Worm (Caenorhabditis elegans) whole organism, L4 larva: ENCODE results near the gene nsph-1.1.

Source experiments
- D1046.2 ChIP-seq: fragments of 200-800 bp; sonication (Bioruptor generic); IDR thresholded peaks from 2 replicates; pipeline ENCODE4 v1.3.6; 2022; ENCODE audit warnings: missing genetic modification characterization, missing compliant biosample characterization
- F44E2.7 ChIP-seq: fragments of 200-800 bp; sonication (Bioruptor generic); IDR thresholded peaks from 2 replicates; pipeline ENCODE4 v2.1.2; 2022; ENCODE audit warnings: missing genetic modification characterization, missing compliant biosample characterization
- F49E8.2 ChIP-seq: sonication (generic microtip); optimal IDR thresholded peaks from 2 replicates; lab custom pipeline; 2016; ENCODE audit warnings: missing compliant biosample characterization, mild to moderate bottlenecking, missing genetic modification characterization, borderline replicate concordance
- R02D3.7 ChIP-seq: fragments of 150-350 bp; sonication (generic microtip); optimal IDR thresholded peaks from 3 replicates; lab custom pipeline; 2014; ENCODE audit warnings: missing biosample characterization, missing genetic modification characterization
- T26A8.4 ChIP-seq: fragments of 200-800 bp; sonication (Bioruptor generic); IDR thresholded peaks from 2 replicates; pipeline ENCODE4 v1.3.6; 2022; ENCODE audit warnings: missing genetic modification characterization, missing compliant biosample characterization
- Y105C5A.15 ChIP-seq: fragments of 200-800 bp; sonication (Bioruptor generic); IDR thresholded peaks from 2 replicates; pipeline ENCODE4 v1.3.6; 2022; ENCODE audit warnings: missing genetic modification characterization, missing compliant biosample characterization
- Y48G9A.11 ChIP-seq: fragments of 200-800 bp; sonication (Bioruptor generic); IDR thresholded peaks from 2 replicates; pipeline ENCODE4 v1.3.6; 2022; ENCODE audit warnings: missing genetic modification reagents, missing genetic modification characterization, missing compliant biosample characterization
- Y5F2A.4 ChIP-seq: fragments of 200-800 bp; sonication (Bioruptor generic); optimal IDR thresholded peaks from 2 replicates; lab custom pipeline; 2018; ENCODE audit warnings: mild to moderate bottlenecking, missing genetic modification characterization, missing compliant biosample characterization
- Y75B8A.6 ChIP-seq: fragments of 200-800 bp; sonication (Bioruptor generic); IDR thresholded peaks from 2 replicates; pipeline ENCODE4 v1.3.6; 2022; ENCODE audit warnings: missing genetic modification reagents, missing genetic modification characterization, missing compliant biosample characterization
- ZK546.5 ChIP-seq, 2 experiments: sonication (generic microtip); optimal IDR thresholded peaks; 2 replicates each; lab custom pipeline; 2017; ENCODE audit warnings: missing biosample characterization in 2 of 2, missing genetic modification characterization in 2 of 2
- aha-1 ChIP-seq: fragments of 150-350 bp; peaks from one replicate; lab custom pipeline; 2014; ENCODE audit warnings: missing biosample characterization, missing genetic modification characterization
- aly-2 ChIP-seq: sonication (generic microtip); optimal IDR thresholded peaks from 2 replicates; lab custom pipeline; 2018; ENCODE audit warnings: missing biosample characterization, missing genetic modification characterization
- ceh-20 ChIP-seq: fragments of 200-800 bp; sonication (Bioruptor generic); IDR thresholded peaks from 2 replicates; pipeline ENCODE4 v1.3.6; 2022; ENCODE audit warnings: missing genetic modification reagents, missing genetic modification characterization, missing compliant biosample characterization
- ceh-32 ChIP-seq: sonication (generic microtip); optimal IDR thresholded peaks from 2 replicates; lab custom pipeline; 2016; ENCODE audit warnings: mild to moderate bottlenecking, missing genetic modification characterization, missing compliant biosample characterization; ENCODE audit not compliant: poor library complexity
- ceh-44 ChIP-seq: fragments of 200-800 bp; sonication (Bioruptor generic); IDR thresholded peaks from 2 replicates; pipeline ENCODE4 v1.3.6; 2022; ENCODE audit warnings: missing genetic modification reagents, missing genetic modification characterization, missing compliant biosample characterization
- ceh-62 ChIP-seq: sonication (generic microtip); optimal IDR thresholded peaks from 2 replicates; lab custom pipeline; 2017; ENCODE audit warnings: missing biosample characterization, missing genetic modification characterization
- ceh-82 ChIP-seq: sonication (generic microtip); optimal IDR thresholded peaks from 2 replicates; lab custom pipeline; 2017; ENCODE audit warnings: missing biosample characterization, missing genetic modification characterization
- ces-1 ChIP-seq: fragments of 150-350 bp; sonication (generic microtip); optimal IDR thresholded peaks from 4 replicates; lab custom pipeline; 2014; ENCODE audit warnings: missing biosample characterization, missing genetic modification reagents, missing genetic modification characterization
- ctbp-1 ChIP-seq: fragments of 200-800 bp; sonication (Bioruptor generic); IDR thresholded peaks from 2 replicates; pipeline ENCODE4 v1.3.6; 2022; ENCODE audit warnings: missing genetic modification reagents, missing genetic modification characterization, missing compliant biosample characterization
- daf-12 ChIP-seq: fragments of 150-350 bp; optimal IDR thresholded peaks from 2 replicates; lab custom pipeline; 2014; ENCODE audit warnings: missing biosample characterization, missing genetic modification reagents, missing genetic modification characterization
- daf-16 ChIP-seq, 3 experiments: sonication (generic microtip); optimal IDR thresholded peaks; 2 replicates each; lab custom pipeline; 2016 to 2017; ENCODE audit warnings: missing genetic modification characterization in 3 of 3, missing genetic modification reagents in 3 of 3, mild to moderate bottlenecking in 2 of 3, missing compliant biosample characterization in 2 of 3, missing biosample characterization in 1 of 3, moderate library complexity in 1 of 3
- daf-8 ChIP-seq: fragments of 200-800 bp; sonication (Bioruptor generic); IDR thresholded peaks from 2 replicates; pipeline ENCODE4 v1.3.6; 2022; ENCODE audit warnings: missing genetic modification characterization, missing compliant biosample characterization
- dmd-6 ChIP-seq: fragments of 200-800 bp; sonication (Bioruptor generic); IDR thresholded peaks from 2 replicates; pipeline ENCODE4 v1.3.6; 2022; ENCODE audit warnings: missing genetic modification reagents, missing genetic modification characterization, missing compliant biosample characterization
- egl-27 ChIP-seq: sonication (generic microtip); optimal IDR thresholded peaks from 3 replicates; lab custom pipeline; 2017; ENCODE audit warnings: missing biosample characterization, missing genetic modification reagents, missing genetic modification characterization
- egl-43 ChIP-seq: fragments of 200-800 bp; sonication (Bioruptor generic); IDR thresholded peaks from 2 replicates; pipeline ENCODE4 v1.3.6; 2022; ENCODE audit warnings: missing genetic modification reagents, missing genetic modification characterization, missing compliant biosample characterization
- fos-1 ChIP-seq: fragments of 150-350 bp; optimal IDR thresholded peaks from 2 replicates; lab custom pipeline; 2014; ENCODE audit warnings: missing biosample characterization, missing genetic modification characterization
- gei-8 ChIP-seq: fragments of 200-800 bp; sonication (Bioruptor generic); optimal IDR thresholded peaks from 2 replicates; lab custom pipeline; 2018; ENCODE audit warnings: mild to moderate bottlenecking, missing genetic modification characterization, missing compliant biosample characterization
- hif-1 ChIP-seq, 2 experiments: sonication (generic microtip); optimal IDR thresholded peaks; 2 replicates each; lab custom pipeline; 2016 to 2017; ENCODE audit warnings: missing compliant biosample characterization in 2 of 2, missing genetic modification characterization in 2 of 2, missing genetic modification reagents in 2 of 2, missing genotype in 2 of 2, mild to moderate bottlenecking in 1 of 2
- hlh-11 ChIP-seq: fragments of 200-800 bp; sonication (Bioruptor generic); optimal IDR thresholded peaks from 2 replicates; lab custom pipeline; 2018; ENCODE audit warnings: mild to moderate bottlenecking, missing genetic modification characterization, missing compliant biosample characterization
- lim-7 ChIP-seq: fragments of 200-800 bp; sonication (Bioruptor generic); IDR thresholded peaks from 2 replicates; pipeline ENCODE4 v1.3.6; 2022; ENCODE audit warnings: missing genetic modification characterization, missing compliant biosample characterization
- lin-29 ChIP-seq: fragments of 200-800 bp; sonication (Bioruptor generic); IDR thresholded peaks from 2 replicates; pipeline ENCODE4 v1.3.6; 2022; ENCODE audit warnings: missing genetic modification reagents, missing genetic modification characterization, missing compliant biosample characterization
- lin-38 ChIP-seq: fragments of 200-800 bp; sonication (Bioruptor generic); IDR thresholded peaks from 2 replicates; pipeline ENCODE4 v1.3.6; 2022; ENCODE audit warnings: missing genetic modification reagents, missing genetic modification characterization, missing compliant biosample characterization
- lsy-2 ChIP-seq, 2 experiments: fragments of 150-350 bp in 1 of 2; sonication (generic microtip) in 1 of 2; optimal IDR thresholded peaks; 2 replicates each; lab custom pipeline; 2014 to 2017; ENCODE audit warnings: missing biosample characterization in 2 of 2, missing genetic modification characterization in 2 of 2
- madf-5 ChIP-seq, 2 experiments: fragments of 200-800 bp; sonication (Bioruptor generic); IDR thresholded peaks; 2 replicates each; pipeline ENCODE4 v1.3.6; 2022; ENCODE audit warnings: missing compliant biosample characterization in 2 of 2, missing genetic modification characterization in 2 of 2
- madf-9 ChIP-seq: fragments of 200-800 bp; sonication (Bioruptor generic); conservative IDR thresholded peaks from 2 replicates; pipeline ENCODE4 v1.3.6; 2022; ENCODE audit warnings: missing genetic modification reagents, missing genetic modification characterization, missing compliant biosample characterization
- mxl-3 ChIP-seq: fragments of 200-800 bp; sonication (Bioruptor generic); optimal IDR thresholded peaks from 2 replicates; lab custom pipeline; 2018; ENCODE audit warnings: mild to moderate bottlenecking, missing genetic modification characterization, missing compliant biosample characterization
- nhr-10 ChIP-seq: fragments of 150-350 bp; optimal IDR thresholded peaks from 2 replicates; lab custom pipeline; 2014; ENCODE audit warnings: missing biosample characterization, missing genetic modification characterization
- nhr-111 ChIP-seq: fragments of 200-800 bp; sonication (Bioruptor generic); optimal IDR thresholded peaks from 2 replicates; lab custom pipeline; 2018; ENCODE audit warnings: mild to moderate bottlenecking, missing genetic modification characterization, missing compliant biosample characterization
- nhr-28 ChIP-seq: fragments of 150-350 bp; optimal IDR thresholded peaks from 2 replicates; lab custom pipeline; 2014; ENCODE audit warnings: missing biosample characterization, missing genetic modification characterization
- nhr-41 ChIP-seq: fragments of 200-800 bp; sonication (Bioruptor generic); IDR thresholded peaks from 2 replicates; pipeline ENCODE4 v1.3.6; 2022; ENCODE audit warnings: missing genetic modification reagents, missing genetic modification characterization, missing compliant biosample characterization
- nhr-76 ChIP-seq: fragments of 150-350 bp; optimal IDR thresholded peaks from 2 replicates; lab custom pipeline; 2014; ENCODE audit warnings: missing biosample characterization, missing genetic modification characterization
- pha-4 ChIP-seq, 2 experiments: fragments of 150-350 bp in 1 of 2; fragments of 200-800 bp in 1 of 2; sonication (Bioruptor generic) in 1 of 2; IDR thresholded peaks in 1 of 2; optimal IDR thresholded peaks in 1 of 2; 2 replicates each; pipeline versions ENCODE4 v1.3.6 to Lab custom; 2014 to 2022; ENCODE audit warnings: missing genetic modification characterization in 2 of 2, missing genetic modification reagents in 2 of 2, missing biosample characterization in 1 of 2, missing compliant biosample characterization in 1 of 2
- saeg-2 ChIP-seq: fragments of 200-800 bp; sonication (Bioruptor generic); IDR thresholded peaks from 2 replicates; pipeline ENCODE4 v1.3.6; 2022; ENCODE audit warnings: missing genetic modification reagents, missing genetic modification characterization, missing compliant biosample characterization
- sdz-12 ChIP-seq: fragments of 200-800 bp; sonication (Bioruptor generic); optimal IDR thresholded peaks from 2 replicates; lab custom pipeline; 2018; ENCODE audit warnings: mild to moderate bottlenecking, missing genetic modification characterization, missing compliant biosample characterization
- skn-1 ChIP-seq: fragments of 150-350 bp; optimal IDR thresholded peaks from 2 replicates; lab custom pipeline; 2014; ENCODE audit warnings: missing biosample characterization, missing genetic modification characterization
- spr-1 ChIP-seq: sonication (generic microtip); optimal IDR thresholded peaks from 2 replicates; lab custom pipeline; 2016; ENCODE audit warnings: mild to moderate bottlenecking, missing genetic modification characterization, missing compliant biosample characterization
- tra-1 ChIP-seq: fragments of 200-800 bp; sonication (Bioruptor generic); IDR thresholded peaks from 2 replicates; pipeline ENCODE4 v1.3.6; 2022; ENCODE audit warnings: missing genetic modification reagents, missing genetic modification characterization, missing compliant biosample characterization
- unc-39 ChIP-seq: sonication (generic microtip); optimal IDR thresholded peaks from 2 replicates; lab custom pipeline; 2017; ENCODE audit warnings: missing biosample characterization, missing genetic modification characterization
- zag-1 ChIP-seq: fragments of 150-350 bp; optimal IDR thresholded peaks from 2 replicates; lab custom pipeline; 2014; ENCODE audit warnings: missing biosample characterization, missing genetic modification characterization
- ztf-11 ChIP-seq: fragments of 150-350 bp; optimal IDR thresholded peaks from 2 replicates; lab custom pipeline; 2014; ENCODE audit warnings: missing biosample characterization, missing genetic modification characterization
- ztf-7 ChIP-seq: fragments of 150-350 bp; optimal IDR thresholded peaks from 2 replicates; lab custom pipeline; 2014; ENCODE audit warnings: missing biosample characterization, missing genetic modification characterization

Gene nsph-1.1

ce11 chrII:8787376-8787775 lies 20.8 kb downstream of the nsph-1.1 start (continued):
- no peak for TF ChIP-seq ceh-44 (GFP tag; lab: Robert Waterston, UW)
- TF ChIP-seq fos-1 (tag; lab: Kevin White, UChicago), result no peak
- TF ChIP-seq nhr-10 (tag; lab: Kevin White, UChicago), result no peak
- no peak for TF ChIP-seq egl-27 (tag; lab: Kevin White, UChicago)
- peak; percentile 71 for TF ChIP-seq spr-1 (tag; lab: Kevin White, UChicago)
- TF ChIP-seq saeg-2 (GFP tag; lab: Robert Waterston, UW), result no peak; the same call in 1 of the 2 replicates
- peak; percentile 20 for TF ChIP-seq nhr-76 (tag; lab: Kevin White, UChicago)
- TF ChIP-seq egl-43 (GFP tag; lab: Robert Waterston, UW), result peak; percentile 81; the same call in 1 of the 2 replicates
- peak; percentile 74 to 94 for TF ChIP-seq lsy-2 (tag; optimal IDR thresholded peaks at IDR 0.05; lab: Kevin White, UChicago)
- peak; percentile 35; the same call in 1 of the 2 replicates for TF ChIP-seq nhr-41 (GFP tag; lab: Robert Waterston, UW)
- TF ChIP-seq F44E2.7 (GFP tag; lab: Robert Waterston, UW), result no peak
- TF ChIP-seq unc-39 (tag; lab: Kevin White, UChicago), result no peak
- no peak for TF ChIP-seq nhr-111
- TF ChIP-seq dmd-6, result peak; percentile 91
- TF ChIP-seq sdz-12 (GFP tag; lab: Kevin White, UChicago), result no peak
- no peak for TF ChIP-seq D1046.2 (GFP tag; lab: Robert Waterston, UW)
- no peak for TF ChIP-seq Y105C5A.15 (GFP tag; lab: Robert Waterston, UW)
- TF ChIP-seq zag-1, result no peak
- TF ChIP-seq hif-1 (tag; optimal IDR thresholded peaks at IDR 0.05; lab: Kevin White, UChicago), result peak in 1 of 2 experiments; percentile 83
- peak; percentile 91 for TF ChIP-seq T26A8.4 (GFP tag; lab: Robert Waterston, UW)
- TF ChIP-seq ztf-7 (tag; lab: Kevin White, UChicago), result peak; percentile 78
- peak; percentile 83 for TF ChIP-seq ceh-20 (GFP tag; lab: Robert Waterston, UW)
- TF ChIP-seq daf-8 (GFP tag; lab: Robert Waterston, UW), result no peak
- no peak for TF ChIP-seq gei-8
- TF ChIP-seq hlh-11 (tag; lab: Kevin White, UChicago), result peak; percentile 94
- TF ChIP-seq lin-29 (GFP tag; lab: Robert Waterston, UW), result peak; percentile 51; the same call in 1 of the 2 replicates
- peak; percentile 88 for TF ChIP-seq tra-1 (GFP tag; lab: Robert Waterston, UW)
- no peak for TF ChIP-seq Y48G9A.11 (GFP tag; lab: Robert Waterston, UW)
- no peak for TF ChIP-seq ceh-32 (tag; lab: Kevin White, UChicago)
- TF ChIP-seq ctbp-1 (GFP tag; lab: Robert Waterston, UW), result peak; percentile 84
- no peak for TF ChIP-seq aly-2 (tag; lab: Kevin White, UChicago)
- TF ChIP-seq lim-7, result no peak
- no peak for TF ChIP-seq ceh-82
- peak; percentile 73 for TF ChIP-seq mxl-3 (GFP tag; lab: Kevin White, UChicago)
- TF ChIP-seq ZK546.5 (tag; optimal IDR thresholded peaks at IDR 0.05; lab: Kevin White, UChicago), result peak in 1 of 2 experiments; percentile 22
- TF ChIP-seq pha-4 (GFP tag; IDR thresholded peaks at IDR 0.05; lab: Robert Waterston, UW), result peak; percentile 62
- peak; percentile 95 for TF ChIP-seq pha-4 (tag; optimal IDR thresholded peaks at IDR 0.05; lab: Kevin White, UChicago)
- no peak for TF ChIP-seq madf-5 (GFP tag; IDR thresholded peaks at IDR 0.05; lab: Robert Waterston, UW)
- peak; percentile 60; the same call in 1 of the 2 replicates for TF ChIP-seq lin-38 (GFP tag; lab: Robert Waterston, UW)
- no peak for TF ChIP-seq ztf-11 (tag; lab: Kevin White, UChicago)
- no peak for TF ChIP-seq ces-1 (GFP tag; lab: Kevin White, UChicago)
- TF ChIP-seq daf-16 (GFP tag; optimal IDR thresholded peaks at IDR 0.05; lab: Kevin White, UChicago), result peak; percentile 64 to 73
- peak; percentile 99 for TF ChIP-seq daf-16 (tag; optimal IDR thresholded peaks at IDR 0.05; lab: Kevin White, UChicago)
- peak; percentile 89 for TF ChIP-seq nhr-28 (tag; lab: Kevin White, UChicago)
- TF ChIP-seq aha-1 (tag; lab: Kevin White, UChicago), result peak; percentile 99
- no peak for TF ChIP-seq ceh-62 (tag; lab: Kevin White, UChicago)
- TF ChIP-seq Y5F2A.4 (GFP tag; lab: Kevin White, UChicago), result no peak
- peak; percentile 75 for TF ChIP-seq skn-1
- TF ChIP-seq Y75B8A.6 (GFP tag; lab: Robert Waterston, UW), result no peak
- TF ChIP-seq F49E8.2 (tag; lab: Kevin White, UChicago), result no peak
- no peak for TF ChIP-seq daf-12 (tag; lab: Kevin White, UChicago)
- TF ChIP-seq R02D3.7 (tag; lab: Kevin White, UChicago), result no peak
- TF ChIP-seq madf-9 (GFP tag; lab: Robert Waterston, UW), result peak; percentile 50; the same call in 1 of the 2 replicates
